Fruit fly (Drosophila melanogaster) whole organism, embryonic: ENCODE results near the gene glu.

Experiments
- Asciz ChIP-seq: fragments of 200-800 bp; sonication (Bioruptor generic); optimal IDR thresholded peaks from 2 replicates; lab custom pipeline; 2017; ENCODE audit warnings: missing biosample characterization, mild to moderate bottlenecking, missing genetic modification characterization, missing genetic modification reagents
- CG10267 ChIP-seq: fragments of 200-800 bp; sonication (Bioruptor generic); optimal IDR thresholded peaks from 2 replicates; lab custom pipeline; 2018; ENCODE audit warnings: missing biosample characterization, mild to moderate bottlenecking, missing genetic modification characterization, moderate library complexity
- CG10321 ChIP-seq: fragments of 200-800 bp; sonication (Bioruptor generic); IDR thresholded peaks from 2 replicates; pipeline ENCODE4 v1.3.6; 2022; ENCODE audit warnings: missing biosample characterization, missing genetic modification characterization
- CG11398 ChIP-seq: fragments of 200-800 bp; sonication (Bioruptor generic); optimal IDR thresholded peaks from 2 replicates; lab custom pipeline; 2016; ENCODE audit warnings: missing biosample characterization, missing genetic modification characterization
- CG12071 ChIP-seq: fragments of 200-800 bp; sonication (Bioruptor generic); optimal IDR thresholded peaks from 3 replicates; lab custom pipeline; 2018; ENCODE audit warnings: missing biosample characterization, mild to moderate bottlenecking, missing genetic modification characterization
- CG12155 ChIP-seq: fragments of 200-800 bp; sonication (Bioruptor generic); optimal IDR thresholded peaks from 3 replicates; lab custom pipeline; 2016; ENCODE audit warnings: missing biosample characterization, missing genetic modification characterization
- CG13775 ChIP-seq: fragments of 200-800 bp; sonication (Bioruptor generic); optimal IDR thresholded peaks from 3 replicates; lab custom pipeline; 2017; ENCODE audit warnings: missing biosample characterization, mild to moderate bottlenecking, missing genetic modification characterization
- CG14965 ChIP-seq: fragments of 200-800 bp; sonication (Bioruptor generic); optimal IDR thresholded peaks from 2 replicates; lab custom pipeline; 2016; ENCODE audit warnings: missing biosample characterization, missing genetic modification characterization, borderline replicate concordance
- CG16779 ChIP-seq: fragments of 200-800 bp; sonication (Bioruptor generic); IDR thresholded peaks from 2 replicates; pipeline ENCODE4 v1.3.6; 2022; ENCODE audit warnings: missing biosample characterization, missing genetic modification characterization
- CG17802 ChIP-seq: fragments of 200-800 bp; sonication (Bioruptor generic); optimal IDR thresholded peaks from 2 replicates; lab custom pipeline; 2018; ENCODE audit warnings: missing biosample characterization, mild to moderate bottlenecking, missing genetic modification characterization, moderate library complexity
- CG2199 ChIP-seq: fragments of 200-800 bp; sonication (Bioruptor generic); IDR thresholded peaks from 3 replicates; pipeline ENCODE4 v1.3.6; 2022; ENCODE audit warnings: missing biosample characterization, missing genetic modification characterization
- CG32767 ChIP-seq: fragments of 200-800 bp; sonication (Bioruptor generic); IDR thresholded peaks from 2 replicates; pipeline ENCODE4 v1.3.6; 2022; ENCODE audit warnings: missing biosample characterization, missing genetic modification characterization
- CG33557 ChIP-seq: fragments of 200-800 bp; sonication (Bioruptor generic); optimal IDR thresholded peaks from 2 replicates; lab custom pipeline; 2019; ENCODE audit warnings: missing biosample characterization, mild to moderate bottlenecking, missing genetic modification characterization, moderate library complexity
- CG34224 ChIP-seq: fragments of 200-800 bp; sonication (Bioruptor generic); IDR thresholded peaks from 3 replicates; pipeline ENCODE4 v1.3.6; 2022; ENCODE audit warnings: missing biosample characterization, missing genetic modification characterization; ENCODE audit not compliant: partially characterized antibody
- CG5180 ChIP-seq: fragments of 200-800 bp; sonication (Bioruptor generic); optimal IDR thresholded peaks from 3 replicates; lab custom pipeline; 2017; ENCODE audit warnings: missing biosample characterization, missing genetic modification characterization, mild to moderate bottlenecking, moderate library complexity, missing genetic modification reagents
- CG6689 ChIP-seq: fragments of 200-800 bp; sonication (Bioruptor generic); IDR thresholded peaks from 2 replicates; pipeline ENCODE4 v1.3.6; 2022; ENCODE audit warnings: missing biosample characterization, missing genetic modification characterization
- CG6791 ChIP-seq: fragments of 200-800 bp; sonication (Bioruptor generic); IDR thresholded peaks from 3 replicates; pipeline ENCODE4 v1.3.6; 2022; ENCODE audit warnings: missing biosample characterization, missing genetic modification characterization; ENCODE audit not compliant: partially characterized antibody
- CG8290 ChIP-seq, 3 experiments: fragments of 200-800 bp; sonication (Bioruptor generic); optimal IDR thresholded peaks; 2 replicates each; lab custom pipeline; 2016 to 2019; ENCODE audit warnings: missing biosample characterization in 3 of 3, missing genetic modification characterization in 3 of 3, mild to moderate bottlenecking in 2 of 3, moderate library complexity in 1 of 3
- CG8478 ChIP-seq: fragments of >200 bp; optimal IDR thresholded peaks from 2 replicates; lab custom pipeline; 2018
- CG9609 ChIP-seq: fragments of 200-800 bp; sonication (Bioruptor generic); optimal IDR thresholded peaks from 3 replicates; lab custom pipeline; 2016; ENCODE audit warnings: missing biosample characterization, missing genetic modification characterization
- CG9797 ChIP-seq: fragments of 200-800 bp; sonication (Bioruptor generic); optimal IDR thresholded peaks from 3 replicates; lab custom pipeline; 2018; ENCODE audit warnings: missing biosample characterization, mild to moderate bottlenecking, missing genetic modification characterization
- Fer3 ChIP-seq: fragments of 200-800 bp; sonication (Bioruptor generic); optimal IDR thresholded peaks from 2 replicates; lab custom pipeline; 2018; ENCODE audit warnings: missing biosample characterization, mild to moderate bottlenecking, missing genetic modification characterization, moderate library complexity
- HHEX ChIP-seq: fragments of 200-800 bp; sonication (Bioruptor generic); optimal IDR thresholded peaks from 3 replicates; lab custom pipeline; 2017; ENCODE audit warnings: missing biosample characterization, mild to moderate bottlenecking, missing genetic modification characterization, missing genetic modification reagents
- NC2α ChIP-seq: fragments of 200-800 bp; sonication (Bioruptor generic); optimal IDR thresholded peaks from 2 replicates; lab custom pipeline; 2016; ENCODE audit warnings: missing biosample characterization, missing genetic modification characterization
- Pdp1 ChIP-seq, 2 experiments: fragments of 200-800 bp; sonication (Bioruptor generic); optimal IDR thresholded peaks; 3 replicates each; lab custom pipeline; 2016; ENCODE audit warnings: missing biosample characterization in 2 of 2, missing genetic modification characterization in 2 of 2, mild to moderate bottlenecking in 1 of 2, moderate library complexity in 1 of 2
- Rfx ChIP-seq: fragments of 200-800 bp; sonication (Bioruptor generic); IDR thresholded peaks from 2 replicates; pipeline ENCODE4 v1.3.6; 2022; ENCODE audit warnings: missing biosample characterization, missing genetic modification characterization
- Stat92E ChIP-seq, 3 experiments: fragments of >200 bp in 2 of 3; fragments of 200-800 bp in 1 of 3; sonication (Bioruptor generic) in 1 of 3; optimal IDR thresholded peaks; 2 replicates each; lab custom pipeline; 2017 to 2019; ENCODE audit warnings: missing biosample characterization in 3 of 3, missing genetic modification characterization in 3 of 3, mild to moderate bottlenecking in 1 of 3, moderate library complexity in 1 of 3
- Trl ChIP-seq, 3 experiments: fragments of >200 bp in 2 of 3; fragments of 200-800 bp in 1 of 3; sonication (Bioruptor generic) in 1 of 3; optimal IDR thresholded peaks; 2 replicates in 1 of 3; 3 replicates in 2 of 3; lab custom pipeline; 2016 to 2017; ENCODE audit warnings: missing biosample characterization in 1 of 3, missing genetic modification characterization in 1 of 3
- Xbp1 ChIP-seq: fragments of 200-800 bp; sonication (Bioruptor generic); optimal IDR thresholded peaks from 3 replicates; lab custom pipeline; 2016; ENCODE audit warnings: missing biosample characterization, mild to moderate bottlenecking, missing genetic modification characterization
- al ChIP-seq: fragments of 200-800 bp; sonication (Bioruptor generic); IDR thresholded peaks from 2 replicates; pipeline ENCODE4 v1.3.6; 2022; ENCODE audit warnings: missing biosample characterization, missing genetic modification characterization
- ara ChIP-seq: fragments of 200-800 bp; sonication (Bioruptor generic); IDR thresholded peaks from 2 replicates; pipeline ENCODE4 v1.3.6; 2022; ENCODE audit warnings: missing biosample characterization, missing genetic modification characterization
- chm ChIP-seq: fragments of 200-800 bp; sonication (Bioruptor generic); IDR thresholded peaks from 2 replicates; pipeline ENCODE4 v1.3.6; 2022; ENCODE audit warnings: missing biosample characterization, missing genetic modification characterization
- disco-r ChIP-seq: fragments of 200-800 bp; sonication (Bioruptor generic); optimal IDR thresholded peaks from 2 replicates; lab custom pipeline; 2016; ENCODE audit warnings: missing biosample characterization, missing genetic modification characterization
- fd102C ChIP-seq: fragments of 200-800 bp; sonication (Bioruptor generic); optimal IDR thresholded peaks from 2 replicates; lab custom pipeline; 2018; ENCODE audit warnings: missing biosample characterization, mild to moderate bottlenecking, missing genetic modification characterization, moderate library complexity
- fu2 ChIP-seq: fragments of 200-800 bp; sonication (Bioruptor generic); optimal IDR thresholded peaks from 2 replicates; lab custom pipeline; 2016; ENCODE audit warnings: missing biosample characterization, missing genetic modification characterization
- gfzf ChIP-seq: fragments of 200-800 bp; sonication (Bioruptor generic); optimal IDR thresholded peaks from 2 replicates; lab custom pipeline; 2016; ENCODE audit warnings: missing biosample characterization, mild to moderate bottlenecking, missing genetic modification characterization, moderate library complexity
- hth ChIP-seq: fragments of >200 bp; optimal IDR thresholded peaks from 2 replicates; lab custom pipeline; 2017; ENCODE audit warnings: inconsistent platforms
- klu ChIP-seq: fragments of 200-800 bp; sonication (Bioruptor generic); IDR thresholded peaks from 2 replicates; pipeline ENCODE4 v1.3.6; 2022; ENCODE audit warnings: missing biosample characterization, missing genetic modification characterization
- lola ChIP-seq, 3 experiments: fragments of >200 bp in 2 of 3; fragments of 200-800 bp in 1 of 3; sonication (Bioruptor generic) in 1 of 3; optimal IDR thresholded peaks; 2 replicates each; lab custom pipeline; 2017 to 2019; ENCODE audit warnings: missing biosample characterization in 3 of 3, missing genetic modification characterization in 3 of 3, mild to moderate bottlenecking in 1 of 3, moderate library complexity in 1 of 3
- ranshi ChIP-seq: fragments of 200-800 bp; sonication (Bioruptor generic); IDR thresholded peaks from 2 replicates; pipeline ENCODE4 v1.3.6; 2022; ENCODE audit warnings: missing biosample characterization, missing genetic modification characterization
- sens ChIP-seq: fragments of 200-800 bp; sonication (Bioruptor generic); peaks from one replicate; lab custom pipeline; 2016; ENCODE audit warnings: missing biosample characterization, missing genetic modification characterization
- sob ChIP-seq: fragments of 200-800 bp; sonication (Bioruptor generic); IDR thresholded peaks from 2 replicates; pipeline ENCODE4 v1.3.6; 2022; ENCODE audit warnings: missing biosample characterization, missing genetic modification characterization
- stwl ChIP-seq: fragments of 200-800 bp; sonication (Bioruptor generic); optimal IDR thresholded peaks from 3 replicates; lab custom pipeline; 2018; ENCODE audit warnings: missing biosample characterization, mild to moderate bottlenecking, missing genetic modification characterization, moderate library complexity
- vfl ChIP-seq: fragments of 200-800 bp; sonication (Bioruptor generic); optimal IDR thresholded peaks from 2 replicates; lab custom pipeline; 2016; ENCODE audit warnings: missing biosample characterization, missing genetic modification characterization

The glu gene

dm6 chr2L:16754074-16754473 is 15.9 kb upstream of the glu start, which contains the start of gene yellow-b (continued):
- no peak for TF ChIP-seq CG14965 (GFP tag; lab: Kevin White, UChicago)
- no peak for TF ChIP-seq al (GFP tag; lab: Robert Waterston, UW)
- TF ChIP-seq CG5180 (GFP tag; lab: Kevin White, UChicago), result no peak
- TF ChIP-seq ranshi, result no peak
- TF ChIP-seq CG12155 (GFP tag; lab: Kevin White, UChicago), result no peak
- no peak for TF ChIP-seq gfzf (GFP tag; lab: Kevin White, UChicago)
- peak; percentile 14 to 21 for TF ChIP-seq Trl (optimal IDR thresholded peaks at IDR 0.05; lab: Kevin White, UChicago)
- no peak for TF ChIP-seq Trl (GFP tag; optimal IDR thresholded peaks at IDR 0.05; lab: Kevin White, UChicago)
- TF ChIP-seq disco-r (GFP tag; lab: Kevin White, UChicago), result no peak
- no peak for TF ChIP-seq CG33557 (GFP tag; lab: Kevin White, UChicago)
- TF ChIP-seq Fer3, result no peak

DNA sequence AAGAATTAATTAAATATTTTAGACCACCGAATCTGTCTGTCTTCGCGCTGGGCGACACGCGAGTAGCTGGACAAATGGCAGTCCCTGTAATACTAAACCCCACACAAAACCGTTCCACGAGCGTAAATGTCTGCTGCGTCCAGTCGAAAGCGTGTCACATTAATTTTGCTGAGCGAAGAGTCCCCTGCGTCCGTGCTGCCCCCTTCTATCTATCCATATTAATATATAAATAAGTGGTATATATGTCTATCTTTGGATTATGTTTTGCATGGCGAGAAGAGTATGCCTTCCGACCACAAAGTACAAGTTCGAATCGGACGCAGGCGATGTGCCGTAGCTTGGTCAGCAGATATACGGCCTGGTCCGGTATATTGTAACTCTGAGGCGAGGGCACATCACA is 14.2 kb upstream of the glu start:
- no peak for TF ChIP-seq fd102C (GFP tag; lab: Kevin White, UChicago)
- no peak for TF ChIP-seq Asciz (GFP tag; lab: Kevin White, UChicago)
- TF ChIP-seq sens (GFP tag; lab: Kevin White, UChicago), result peak; percentile 61
- no peak for TF ChIP-seq klu (GFP tag; lab: Robert Waterston, UW)
- TF ChIP-seq CG2199 (GFP tag; lab: Robert Waterston, UW), result 0 out of 3 replicates have a peak, but pooled peaks have one; percentile 58
- TF ChIP-seq CG12071 (GFP tag; lab: Kevin White, UChicago), result no peak
- TF ChIP-seq, all 482 proteins: peak for 2

dm6 chr2L:16747145-16747544 is 9.0 kb upstream of the glu start:
- TF ChIP-seq CG9797 (no peak), CG6791 (GFP tag; lab: Robert Waterston, UW) (0 out of 3 replicates have a peak, but pooled peaks have one; percentile 42), CG8290 (GFP tag; optimal IDR thresholded peaks at IDR 0.05; lab: Kevin White, UChicago) (peak; percentile 33), CG8290 (tag; optimal IDR thresholded peaks at IDR 0.05; lab: Kevin White, UChicago) (no peak), stwl (peak; percentile 95), CG13775 (GFP tag; lab: Kevin White, UChicago) (no peak), CG10267 (tag; lab: Kevin White, UChicago) (peak; percentile 17), ara (GFP tag; lab: Robert Waterston, UW) (no peak)

dm6 chr2L:16743055-16743805 is 5.0 kb upstream of the glu start, which contains the start of the genes LSm7 and BuGZ:
TSS of gene LSm7 (minus strand) at chr2L:16743100.
TSS of gene BuGZ (plus strand) at chr2L:16743405.
- no peak for TF ChIP-seq CG17802 (tag; lab: Kevin White, UChicago)
- peak in 1 of 3 experiments; percentile 33 for TF ChIP-seq lola (GFP tag; optimal IDR thresholded peaks at IDR 0.05; lab: Kevin White, UChicago)
- TF ChIP-seq CG9609, result no peak
- TF ChIP-seq fu2 (GFP tag; lab: Kevin White, UChicago), result no peak
- no peak for TF ChIP-seq CG8478 (lab: Kevin White, UChicago)
- no peak for TF ChIP-seq CG6689
- TF ChIP-seq CG32767, result peak; percentile 80
- peak; percentile 14 to 77 for TF ChIP-seq Pdp1 (GFP tag; optimal IDR thresholded peaks at IDR 0.05; lab: Kevin White, UChicago)
- peak; percentile 42; the same call in 2 of the 3 replicates for TF ChIP-seq CG34224 (GFP tag; lab: Robert Waterston, UW)
- TF ChIP-seq hth (lab: Kevin White, UChicago), result no peak
- TF ChIP-seq CG16779 (GFP tag; lab: Robert Waterston, UW), result no peak
- no peak for TF ChIP-seq NC2α (GFP tag; lab: Kevin White, UChicago)
- peak in 1 of 3 experiments; percentile 21 for TF ChIP-seq Stat92E (GFP tag; optimal IDR thresholded peaks at IDR 0.05; lab: Kevin White, UChicago)
- peak; percentile 40 for TF ChIP-seq HHEX (GFP tag; lab: Kevin White, UChicago)
- peak; percentile 11 for TF ChIP-seq CG12155 (GFP tag; lab: Kevin White, UChicago)
- no peak for TF ChIP-seq sob (GFP tag; lab: Robert Waterston, UW)
- peak; percentile 66 for TF ChIP-seq Xbp1 (GFP tag; lab: Kevin White, UChicago)
- TF ChIP-seq chm (GFP tag; lab: Robert Waterston, UW), result no peak
- TF ChIP-seq CG10321 (GFP tag; lab: Robert Waterston, UW), result no peak
- peak; percentile 59 for TF ChIP-seq Rfx
- no peak for TF ChIP-seq CG11398 (GFP tag; lab: Kevin White, UChicago)
- no peak for TF ChIP-seq vfl (GFP tag; lab: Kevin White, UChicago)
